Fruit fly (Drosophila melanogaster) whole organism, wandering third instar larva: ENCODE results near the gene Arv1.

Experiments
- Abd-B ChIP-seq: fragments of >200 bp; optimal IDR thresholded peaks from 2 replicates; lab custom pipeline; 2017; ENCODE audit warnings: missing biosample characterization, missing genetic modification characterization
- CG32264 ChIP-seq: fragments of 200-800 bp; sonication (Bioruptor generic); optimal IDR thresholded peaks from 2 replicates; lab custom pipeline; 2016; ENCODE audit warnings: missing biosample characterization, missing genetic modification characterization
- CG9705 ChIP-seq: fragments of 200-800 bp; sonication (Bioruptor generic); optimal IDR thresholded peaks from 2 replicates; lab custom pipeline; 2018; ENCODE audit warnings: missing biosample characterization, mild to moderate bottlenecking, missing genetic modification characterization
- CrebA ChIP-seq: fragments of 200-800 bp; sonication (Bioruptor generic); optimal IDR thresholded peaks from 2 replicates; lab custom pipeline; 2016; ENCODE audit warnings: missing biosample characterization, mild to moderate bottlenecking, missing genetic modification characterization, borderline replicate concordance
- Dfd ChIP-seq: fragments of >200 bp; optimal IDR thresholded peaks from 2 replicates; lab custom pipeline; 2017; ENCODE audit warnings: missing biosample characterization, missing genetic modification characterization
- Dif ChIP-seq: fragments of 200-275, 200-300 bp; sonication (Bioruptor generic); optimal IDR thresholded peaks from 2 replicates; lab custom pipeline; 2018; ENCODE audit warnings: missing biosample characterization, missing genetic modification characterization; ENCODE audit not compliant: partially characterized antibody
- GATAd ChIP-seq: sonication (Bioruptor generic); optimal IDR thresholded peaks from 2 replicates; lab custom pipeline; 2016; ENCODE audit warnings: missing biosample characterization, missing genetic modification characterization
- HLH106 ChIP-seq: fragments of 200-800 bp; optimal IDR thresholded peaks from 3 replicates; lab custom pipeline; 2019; ENCODE audit warnings: missing biosample characterization, mild to moderate bottlenecking, missing genetic modification characterization, moderate library complexity
- Hnf4 ChIP-seq: fragments of 200-800 bp; sonication (Bioruptor generic); optimal IDR thresholded peaks from 2 replicates; lab custom pipeline; 2016; ENCODE audit warnings: missing biosample characterization, mild to moderate bottlenecking, missing genetic modification characterization
- Hr78 ChIP-seq: fragments of >200 bp; optimal IDR thresholded peaks from 2 replicates; lab custom pipeline; 2017; ENCODE audit warnings: missing biosample characterization, missing genetic modification characterization
- Hr83 ChIP-seq: fragments of 200-300 bp; sonication (Bioruptor generic); optimal IDR thresholded peaks from 2 replicates; lab custom pipeline; 2016; ENCODE audit warnings: missing biosample characterization, mild to moderate bottlenecking, missing genetic modification characterization, moderate library complexity; ENCODE audit not compliant: poor library complexity, severe bottlenecking
- Jra ChIP-seq: sonication (Bioruptor generic); optimal IDR thresholded peaks from 2 replicates; lab custom pipeline; 2016; ENCODE audit warnings: missing biosample characterization, missing genetic modification characterization
- Mio ChIP-seq: sonication (Bioruptor generic); optimal IDR thresholded peaks from 2 replicates; lab custom pipeline; 2016; ENCODE audit warnings: missing biosample characterization, missing genetic modification characterization
- Myc ChIP-seq: fragments of >200 bp; optimal IDR thresholded peaks from 2 replicates; lab custom pipeline; 2017
- N ChIP-seq: fragments of >200 bp; optimal IDR thresholded peaks from 2 replicates; lab custom pipeline; 2018; ENCODE audit warnings: missing biosample characterization, missing external identifiers, missing genetic modification characterization
- OdsH ChIP-seq: fragments of 200-800 bp; sonication (Bioruptor generic); optimal IDR thresholded peaks from 2 replicates; lab custom pipeline; 2016; ENCODE audit warnings: missing biosample characterization, mild to moderate bottlenecking, missing genetic modification characterization
- Rel ChIP-seq, 2 experiments: fragments of 200-800 bp; sonication (Bioruptor generic) in 1 of 2; optimal IDR thresholded peaks; 2 replicates in 1 of 2; 3 replicates in 1 of 2; lab custom pipeline; 2016 to 2019; ENCODE audit warnings: mild to moderate bottlenecking in 2 of 2, missing biosample characterization in 2 of 2, missing genetic modification characterization in 2 of 2, moderate library complexity in 1 of 2
- Sp1 ChIP-seq: fragments of 200-800 bp; sonication (Bioruptor generic); optimal IDR thresholded peaks from 3 replicates; lab custom pipeline; 2019; ENCODE audit warnings: missing biosample characterization, mild to moderate bottlenecking, missing genetic modification characterization, moderate library complexity
- Vsx2 ChIP-seq: fragments of 200-300, 225-300 bp; sonication (Bioruptor generic); optimal IDR thresholded peaks from 2 replicates; lab custom pipeline; 2018; ENCODE audit warnings: missing biosample characterization, missing genetic modification characterization; ENCODE audit not compliant: partially characterized antibody
- br ChIP-seq: fragments of 200-800 bp; sonication (Bioruptor generic); optimal IDR thresholded peaks from 2 replicates; lab custom pipeline; 2016; ENCODE audit warnings: missing biosample characterization, missing genetic modification characterization
- brk ChIP-seq: fragments of 200-800 bp; sonication (Bioruptor generic); optimal IDR thresholded peaks from 2 replicates; lab custom pipeline; 2016; ENCODE audit warnings: missing biosample characterization, mild to moderate bottlenecking, missing genetic modification characterization
- dl ChIP-seq, 2 experiments: fragments of 175-275, 200-275 bp in 1 of 2; fragments of 200-275 bp in 1 of 2; sonication (Bioruptor generic); optimal IDR thresholded peaks; lab custom pipeline; 2018; ENCODE audit warnings: mild to moderate bottlenecking in 2 of 2, missing biosample characterization in 2 of 2, missing genetic modification characterization in 2 of 2, moderate library complexity in 2 of 2; ENCODE audit not compliant: partially characterized antibody in 2 of 2, insufficient read depth in 1 of 2
- dmrt93B ChIP-seq: fragments of 200-800 bp; sonication (Bioruptor generic); optimal IDR thresholded peaks from 2 replicates; lab custom pipeline; 2018; ENCODE audit warnings: missing biosample characterization, mild to moderate bottlenecking, missing genetic modification characterization
- dsf ChIP-seq: sonication (Bioruptor generic); optimal IDR thresholded peaks from 2 replicates; lab custom pipeline; 2016; ENCODE audit warnings: missing biosample characterization, missing genetic modification characterization, borderline replicate concordance
- ey ChIP-seq: fragments of 200-800 bp; sonication (Bioruptor generic); optimal IDR thresholded peaks from 2 replicates; lab custom pipeline; 2016; ENCODE audit warnings: missing biosample characterization, missing genetic modification characterization
- foxo ChIP-seq, 2 experiments: fragments of 200-800 bp; sonication (Bioruptor generic); optimal IDR thresholded peaks; 2 replicates in 1 of 2; 3 replicates in 1 of 2; lab custom pipeline; 2016 to 2017; ENCODE audit warnings: missing biosample characterization in 2 of 2, missing genetic modification characterization in 2 of 2
- fru ChIP-seq: fragments of 200-800 bp; sonication (Bioruptor generic); optimal IDR thresholded peaks from 3 replicates; lab custom pipeline; 2016; ENCODE audit warnings: missing biosample characterization, mild to moderate bottlenecking, missing genetic modification characterization
- h ChIP-seq: fragments of 200-800 bp; sonication (Bioruptor generic); optimal IDR thresholded peaks from 3 replicates; lab custom pipeline; 2016; ENCODE audit warnings: missing biosample characterization, mild to moderate bottlenecking, missing genetic modification characterization
- jim ChIP-seq: fragments of 175-275, 200-325 bp; sonication (Bioruptor generic); optimal IDR thresholded peaks from 2 replicates; lab custom pipeline; 2016; ENCODE audit warnings: missing biosample characterization, mild to moderate bottlenecking, missing genetic modification characterization
- lola ChIP-seq: fragments of >200 bp; optimal IDR thresholded peaks from 2 replicates; lab custom pipeline; 2017; ENCODE audit warnings: missing biosample characterization, missing genetic modification characterization
- pan ChIP-seq: fragments of >200 bp; optimal IDR thresholded peaks from 2 replicates; lab custom pipeline; 2017
- psq ChIP-seq: fragments of 200-800 bp; sonication (Bioruptor generic); optimal IDR thresholded peaks from 3 replicates; lab custom pipeline; 2017; ENCODE audit warnings: missing biosample characterization, mild to moderate bottlenecking, missing genetic modification characterization, moderate library complexity
- rgr ChIP-seq: fragments of 200-800 bp; sonication (Bioruptor generic); optimal IDR thresholded peaks from 3 replicates; lab custom pipeline; 2016; ENCODE audit warnings: missing biosample characterization, mild to moderate bottlenecking, missing genetic modification characterization
- sage ChIP-seq: fragments of 200-800 bp; sonication (Bioruptor generic); optimal IDR thresholded peaks from 2 replicates; lab custom pipeline; 2016; ENCODE audit warnings: missing biosample characterization, mild to moderate bottlenecking, missing genetic modification characterization
- sv ChIP-seq: fragments of 200-800 bp; sonication (Bioruptor generic); optimal IDR thresholded peaks from 3 replicates; lab custom pipeline; 2016; ENCODE audit warnings: missing biosample characterization, missing genetic modification characterization
- tai ChIP-seq: sonication (Bioruptor generic); optimal IDR thresholded peaks from 2 replicates; lab custom pipeline; 2016; ENCODE audit warnings: missing biosample characterization, missing genetic modification characterization
- usp ChIP-seq: fragments of >200 bp; optimal IDR thresholded peaks from 2 replicates; lab custom pipeline; 2017; ENCODE audit warnings: missing biosample characterization, missing genetic modification characterization
- woc ChIP-seq: sonication (Bioruptor generic); optimal IDR thresholded peaks from 2 replicates; lab custom pipeline; 2016; ENCODE audit warnings: missing biosample characterization, mild to moderate bottlenecking, missing genetic modification characterization

Arv1 gene

dm6 chr3L:21482100-21482499 lies 47.0 kb downstream of the Arv1 start:
- no peak for TF ChIP-seq sv (GFP tag; lab: Kevin White, UChicago)
- no peak for TF ChIP-seq OdsH (GFP tag; lab: Kevin White, UChicago)
- no peak for TF ChIP-seq h (GFP tag; lab: Kevin White, UChicago)
- TF ChIP-seq br (GFP tag; lab: Kevin White, UChicago) = no peak
- TF ChIP-seq, all 38 proteins: peak for 0

- TF ChIP-seq CG9705 (GFP tag; lab: Kevin White, UChicago) (peak; percentile 70), Abd-B (GFP tag; lab: Kevin White, UChicago) (no peak), HLH106 (peak; percentile 51), foxo (GFP tag; optimal IDR thresholded peaks at IDR 0.05; lab: Kevin White, UChicago) (peak in 1 of 2 experiments; percentile 31), sv (GFP tag; lab: Kevin White, UChicago) (no peak), pan (no peak), Hr78 (GFP tag; lab: Kevin White, UChicago) (peak; percentile 15), Rel (GFP tag; optimal IDR thresholded peaks at IDR 0.05; lab: Kevin White, UChicago) (no peak), Rel (tag; optimal IDR thresholded peaks at IDR 0.05; lab: Kevin White, UChicago) (no peak), usp (no peak), Hnf4 (GFP tag; lab: Kevin White, UChicago) (no peak), OdsH (GFP tag; lab: Kevin White, UChicago) (peak; percentile 48), Sp1 (GFP tag; lab: Kevin White, UChicago) (no peak), ey (GFP tag; lab: Kevin White, UChicago) (no peak), dmrt93B (GFP tag; lab: Kevin White, UChicago) (peak; percentile 69), rgr (peak; percentile 71), woc (GFP tag; lab: Kevin White, UChicago) (no peak), lola (GFP tag; lab: Kevin White, UChicago) (no peak), Jra (GFP tag; lab: Kevin White, UChicago) (peak; percentile 18), psq (peak; percentile 14), sage (GFP tag; lab: Kevin White, UChicago) (no peak), tai (GFP tag; lab: Kevin White, UChicago) (no peak), Dfd (GFP tag; lab: Kevin White, UChicago) (no peak), jim (no peak), GATAd (GFP tag; lab: Kevin White, UChicago) (no peak), br (GFP tag; lab: Kevin White, UChicago) (peak; percentile 38), Myc (lab: Kevin White, UChicago) (no peak), Hr83 (peak; percentile 54), dl (GFP tag; optimal IDR thresholded peaks at IDR 0.05; lab: Kevin White, UChicago; ENCODE audit: insufficient read depth in 1 of 2, partially characterized antibody in 2 of 2) (peak in 1 of 2 experiments; percentile 72), h (GFP tag; lab: Kevin White, UChicago) (peak; percentile 44), Mio (GFP tag; lab: Kevin White, UChicago) (no peak), CG32264 (GFP tag; lab: Kevin White, UChicago) (no peak), Vsx2 (GFP tag; lab: Kevin White, UChicago) (peak; percentile 22), CrebA (GFP tag; lab: Kevin White, UChicago) (no peak), fru (GFP tag; lab: Kevin White, UChicago) (peak; percentile 48), Dif (GFP tag; lab: Kevin White, UChicago) (peak; percentile 52), N (GFP tag; lab: Kevin White, UChicago) (peak; percentile 73), brk (GFP tag; lab: Kevin White, UChicago) (no peak), dsf (GFP tag; lab: Kevin White, UChicago) (no peak)
- TF ChIP-seq, all 38 proteins: peak for 17
Observed at dm6 chr3L:21479636-21480035, 49.5 kb downstream of the Arv1 start.
